Worm (Caenorhabditis elegans) whole organism, early embryonic: ENCODE measurements around the gene dmsr-13.

Source experiments
- B0310.2 ChIP-seq: sonication (generic microtip); optimal IDR thresholded peaks from 2 replicates; lab custom pipeline; 2016; ENCODE audit warnings: mild to moderate bottlenecking, missing genetic modification characterization, missing compliant biosample characterization
- F13C5.2 ChIP-seq: sonication (generic microtip); optimal IDR thresholded peaks from 2 replicates; lab custom pipeline; 2017; ENCODE audit warnings: mild to moderate bottlenecking, missing genetic modification characterization, inconsistent platforms, missing compliant biosample characterization
- aly-1 ChIP-seq: sonication (generic microtip); optimal IDR thresholded peaks from 2 replicates; lab custom pipeline; 2016; ENCODE audit warnings: missing genetic modification characterization, missing compliant biosample characterization
- ceh-13 ChIP-seq: fragments of 200-800 bp; sonication (Bioruptor generic); optimal IDR thresholded peaks from 2 replicates; lab custom pipeline; 2018; ENCODE audit warnings: mild to moderate bottlenecking, missing genetic modification characterization, missing compliant biosample characterization
- ets-7 ChIP-seq: sonication (generic microtip); optimal IDR thresholded peaks from 2 replicates; lab custom pipeline; 2016; ENCODE audit warnings: missing genotype, missing genetic modification characterization, missing compliant biosample characterization
- flt-1 ChIP-seq: fragments of 200-800 bp; sonication (Bioruptor generic); IDR thresholded peaks from 2 replicates; pipeline ENCODE4 v1.3.6; 2022; ENCODE audit warnings: missing genetic modification characterization, missing compliant biosample characterization
- hmbx-1 ChIP-seq: sonication (generic microtip); optimal IDR thresholded peaks from 2 replicates; lab custom pipeline; 2016; ENCODE audit warnings: mild to moderate bottlenecking, missing genetic modification characterization, missing compliant biosample characterization
- hmg-4 ChIP-seq: fragments of 200-800 bp; sonication (Bioruptor generic); optimal IDR thresholded peaks from 2 replicates; lab custom pipeline; 2018; ENCODE audit warnings: mild to moderate bottlenecking, missing genetic modification characterization, missing compliant biosample characterization
- hnd-1 ChIP-seq: sonication (generic microtip); optimal IDR thresholded peaks from 2 replicates; lab custom pipeline; 2016; ENCODE audit warnings: missing genetic modification characterization, missing compliant biosample characterization
- pes-1 ChIP-seq: fragments of 200-800 bp; sonication (Bioruptor generic); IDR thresholded peaks from 2 replicates; pipeline ENCODE4 v1.3.6; 2022; ENCODE audit warnings: missing genetic modification reagents, missing genetic modification characterization, missing compliant biosample characterization
- scrt-1 ChIP-seq: fragments of 200-800 bp; sonication (Bioruptor generic); IDR thresholded peaks from 2 replicates; pipeline ENCODE4 v1.3.6; 2022; ENCODE audit warnings: missing genetic modification characterization, missing compliant biosample characterization
- sea-1 ChIP-seq: fragments of 200-800 bp; sonication (Bioruptor generic); conservative IDR thresholded peaks from 2 replicates; pipeline ENCODE4 v1.3.6; 2022; ENCODE audit warnings: missing genetic modification characterization, missing compliant biosample characterization
- tbx-11 ChIP-seq: fragments of 200-800 bp; sonication (Bioruptor generic); IDR thresholded peaks from 2 replicates; pipeline ENCODE4 v1.3.6; 2022; ENCODE audit warnings: missing genetic modification characterization, missing compliant biosample characterization
- tbx-37 ChIP-seq: fragments of 200-800 bp; sonication (Bioruptor generic); conservative IDR thresholded peaks from 2 replicates; pipeline ENCODE4 v1.3.6; 2022; ENCODE audit warnings: missing genetic modification reagents, missing genetic modification characterization, missing compliant biosample characterization
- tra-4 ChIP-seq: sonication (generic microtip); optimal IDR thresholded peaks from 2 replicates; lab custom pipeline; 2017; ENCODE audit warnings: missing genetic modification characterization, missing compliant biosample characterization

The dmsr-13 gene

ce11 chrV:6771645-6772044 is 48.1 kb downstream of the dmsr-13 start, which contains the start of gene srh-30:
Gene srh-30 (minus strand): TSS chrV:6771745.
- TF ChIP-seq F13C5.2 (tag; lab: Kevin White, UChicago) (no peak), scrt-1 (GFP tag; lab: Robert Waterston, UW) (no peak), pes-1 (GFP tag; lab: Robert Waterston, UW) (no peak), aly-1 (no peak), hmbx-1 (tag; lab: Kevin White, UChicago) (no peak)

- TF ChIP-seq ets-7 (tag; lab: Kevin White, UChicago) (no peak), B0310.2 (tag; lab: Kevin White, UChicago) (no peak), ceh-13 (GFP tag; lab: Kevin White, UChicago) (no peak)
Measured at ce11 chrV:6769440-6769839, 50.3 kb downstream of the dmsr-13 start.

ce11 chrV:6768452-6768929 is 51.2 kb downstream of the dmsr-13 start, which contains the start of the genes T25F10.1 and clik-1:
Gene T25F10.1 (plus strand): TSS chrV:6768502.
Gene clik-1 (minus strand): TSS chrV:6768732.
- no peak for TF ChIP-seq sea-1 (GFP tag; lab: Robert Waterston, UW)
- TF ChIP-seq hmg-4 (GFP tag; lab: Kevin White, UChicago), result no peak
- no peak for TF ChIP-seq tbx-37 (GFP tag; lab: Robert Waterston, UW)
- TF ChIP-seq hnd-1 (tag; lab: Kevin White, UChicago), result no peak
- no peak for TF ChIP-seq flt-1 (GFP tag; lab: Robert Waterston, UW)
- TF ChIP-seq ets-7 (tag; lab: Kevin White, UChicago), result no peak
- TF ChIP-seq tbx-11 (GFP tag; lab: Robert Waterston, UW), result no peak
- no peak for TF ChIP-seq tra-4 (tag; lab: Kevin White, UChicago)
